Worm (Caenorhabditis elegans) whole organism, young adult: ENCODE measurements around the gene F36G9.13.

Experiments
- D2030.7 ChIP-seq: fragments of 200-800 bp; sonication (Bioruptor generic); IDR thresholded peaks from 2 replicates; pipeline ENCODE4 v1.3.6; 2022; ENCODE audit warnings: missing genetic modification reagents, missing genetic modification characterization, missing compliant biosample characterization
- F33H1.4 ChIP-seq: fragments of 200-800 bp; sonication (Bioruptor generic); IDR thresholded peaks from 2 replicates; pipeline ENCODE4 v1.3.6; 2022; ENCODE audit warnings: missing genetic modification reagents, missing genetic modification characterization, missing compliant biosample characterization
- F49E8.2 ChIP-seq: sonication (generic microtip); optimal IDR thresholded peaks from 3 replicates; lab custom pipeline; 2017; ENCODE audit warnings: missing genetic modification characterization, mild to moderate bottlenecking, missing compliant biosample characterization, antibody characterized with exemption, moderate library complexity; ENCODE audit not compliant: insufficient read depth
- Y56A3A.18 ChIP-seq: fragments of 200-800 bp; sonication (Bioruptor generic); IDR thresholded peaks from 2 replicates; pipeline ENCODE4 v1.3.6; 2022; ENCODE audit warnings: missing genetic modification reagents, missing genetic modification characterization, missing compliant biosample characterization
- Y79H2A.3 ChIP-seq: fragments of 200-800 bp; sonication (Bioruptor generic); conservative IDR thresholded peaks from 2 replicates; pipeline ENCODE4 v1.3.6; 2022; ENCODE audit warnings: missing genetic modification reagents, missing genetic modification characterization, missing compliant biosample characterization
- aptf-2 ChIP-seq: fragments of 200-800 bp; sonication (Bioruptor generic); conservative IDR thresholded peaks from 2 replicates; pipeline ENCODE4 v1.3.6; 2022; ENCODE audit warnings: missing genetic modification reagents, missing genetic modification characterization, missing compliant biosample characterization
- aptf-3 ChIP-seq: fragments of 200-800 bp; sonication (Bioruptor generic); IDR thresholded peaks from 2 replicates; pipeline ENCODE4 v1.3.6; 2022; ENCODE audit warnings: missing genetic modification characterization, missing compliant biosample characterization
- athp-1 ChIP-seq: sonication (generic microtip); optimal IDR thresholded peaks from 2 replicates; lab custom pipeline; 2017; ENCODE audit warnings: mild to moderate bottlenecking, missing genetic modification characterization, missing compliant biosample characterization
- attf-3 ChIP-seq: fragments of 200-800 bp; sonication (Bioruptor generic); conservative IDR thresholded peaks from 2 replicates; pipeline ENCODE4 v1.3.6; 2022; ENCODE audit warnings: missing genetic modification reagents, missing genetic modification characterization, missing compliant biosample characterization
- cebp-1 ChIP-seq, 2 experiments: fragments of 200-800 bp in 1 of 2; sonication (Bioruptor generic) in 1 of 2; sonication (generic microtip) in 1 of 2; IDR thresholded peaks in 1 of 2; optimal IDR thresholded peaks in 1 of 2; 2 replicates each; pipeline versions ENCODE4 v1.3.6 to Lab custom; 2017 to 2022; ENCODE audit warnings: missing compliant biosample characterization in 2 of 2, missing genetic modification characterization in 2 of 2, mild to moderate bottlenecking in 1 of 2, missing genetic modification reagents in 1 of 2, moderate library complexity in 1 of 2
- die-1 ChIP-seq: sonication (generic microtip); optimal IDR thresholded peaks from 2 replicates; lab custom pipeline; 2016; ENCODE audit warnings: missing genotype, mild to moderate bottlenecking, missing genetic modification characterization, missing compliant biosample characterization
- efl-1 ChIP-seq: fragments of 150-350 bp; optimal IDR thresholded peaks from 2 replicates; lab custom pipeline; 2014; ENCODE audit warnings: missing biosample characterization, missing genetic modification reagents, missing genetic modification characterization
- fkh-3 ChIP-seq: sonication (generic microtip); optimal IDR thresholded peaks from 2 replicates; lab custom pipeline; 2016; ENCODE audit warnings: mild to moderate bottlenecking, missing genetic modification characterization, missing compliant biosample characterization
- hsf-1 ChIP-seq: fragments of 200-800 bp; sonication (Bioruptor generic); IDR thresholded peaks from 2 replicates; pipeline ENCODE4 v1.3.6; 2022; ENCODE audit warnings: missing genetic modification reagents, missing genetic modification characterization, missing compliant biosample characterization
- lin-35 ChIP-seq, 3 experiments: fragments of 150-350 bp in 2 of 3; sonication (generic microtip) in 1 of 3; optimal IDR thresholded peaks; 2 replicates each; lab custom pipeline; 2014 to 2018; ENCODE audit warnings: missing biosample characterization in 3 of 3, missing genetic modification characterization in 3 of 3, missing genetic modification reagents in 3 of 3
- lin-54 ChIP-seq: fragments of 200-800 bp; sonication (Bioruptor generic); optimal IDR thresholded peaks from 2 replicates; lab custom pipeline; 2018; ENCODE audit warnings: mild to moderate bottlenecking, missing genetic modification characterization, missing compliant biosample characterization
- lir-1 ChIP-seq: fragments of 200-800 bp; sonication (Bioruptor generic); conservative IDR thresholded peaks from 2 replicates; pipeline ENCODE4 v1.3.6; 2022; ENCODE audit warnings: missing genetic modification reagents, missing genetic modification characterization, missing compliant biosample characterization
- madf-3 ChIP-seq: fragments of 200-800 bp; sonication (Bioruptor generic); IDR thresholded peaks from 2 replicates; pipeline ENCODE4 v1.3.6; 2022; ENCODE audit warnings: missing genetic modification reagents, missing genetic modification characterization, missing compliant biosample characterization
- madf-6 ChIP-seq: fragments of 200-800 bp; sonication (Bioruptor generic); IDR thresholded peaks from 2 replicates; pipeline ENCODE4 v1.3.6; 2022; ENCODE audit warnings: missing genetic modification reagents, missing genetic modification characterization, missing compliant biosample characterization
- madf-8 ChIP-seq: fragments of 200-800 bp; sonication (Bioruptor generic); conservative IDR thresholded peaks from 2 replicates; pipeline ENCODE4 v1.3.6; 2022; ENCODE audit warnings: missing genetic modification reagents, missing genetic modification characterization, missing compliant biosample characterization
- mcd-1 ChIP-seq: fragments of 200-800 bp; sonication (Bioruptor generic); IDR thresholded peaks from 2 replicates; pipeline ENCODE4 v1.3.6; 2022; ENCODE audit warnings: missing genetic modification reagents, missing genetic modification characterization, missing compliant biosample characterization
- mxl-1 ChIP-seq: sonication (generic microtip); optimal IDR thresholded peaks from 2 replicates; lab custom pipeline; 2016; ENCODE audit warnings: missing genetic modification characterization, missing compliant biosample characterization
- rcor-1 ChIP-seq: fragments of 200-800 bp; sonication (Bioruptor generic); IDR thresholded peaks from 2 replicates; pipeline ENCODE4 v1.3.6; 2022; ENCODE audit warnings: missing genetic modification reagents, missing genetic modification characterization, missing compliant biosample characterization
- snpc-3.4 ChIP-seq: sonication (generic microtip); optimal IDR thresholded peaks from 2 replicates; lab custom pipeline; 2017; ENCODE audit warnings: missing genetic modification characterization, mild to moderate bottlenecking, missing compliant biosample characterization, antibody characterized with exemption, moderate library complexity, missing genotype, missing genetic modification reagents
- unc-130 ChIP-seq: sonication (generic microtip); optimal IDR thresholded peaks from 2 replicates; lab custom pipeline; 2016; ENCODE audit warnings: missing genetic modification reagents, missing genetic modification characterization, missing compliant biosample characterization
- unc-62 ChIP-seq: fragments of 150-350 bp; optimal IDR thresholded peaks from 2 replicates; lab custom pipeline; 2014; ENCODE audit warnings: missing biosample characterization, missing genetic modification reagents, missing genetic modification characterization
- xnd-1 ChIP-seq: sonication (generic microtip); optimal IDR thresholded peaks from 2 replicates; lab custom pipeline; 2016; ENCODE audit warnings: missing genotype, missing genetic modification reagents, missing genetic modification characterization, missing compliant biosample characterization
- zfh-2 ChIP-seq: fragments of 200-800 bp; sonication (Bioruptor generic); conservative IDR thresholded peaks from 2 replicates; pipeline ENCODE4 v1.3.6; 2022; ENCODE audit warnings: missing genetic modification reagents, missing genetic modification characterization, missing compliant biosample characterization

The F36G9.13 gene

DNA sequence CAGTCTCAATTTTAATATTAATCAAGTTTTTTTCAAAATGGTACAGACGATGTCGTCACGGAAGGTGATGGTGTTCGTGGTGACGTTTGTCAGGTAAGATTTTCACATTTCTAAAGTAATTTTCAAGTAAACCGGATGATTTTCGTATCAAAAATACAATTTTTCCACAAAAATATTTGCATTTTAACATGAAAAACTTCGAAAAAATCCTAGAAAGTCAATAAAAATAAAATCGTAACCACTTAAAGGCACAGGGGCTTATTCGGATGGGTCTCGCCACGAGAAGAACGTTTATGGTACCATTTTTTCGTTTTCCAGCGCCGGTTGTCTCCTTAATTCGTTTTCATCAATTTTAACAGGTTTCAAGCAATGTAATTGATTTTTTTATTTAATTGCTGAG, 41.2 kb downstream of the F36G9.13 start, which contains the start of gene T10C6.6 (continued):
- peak; percentile 81 for TF ChIP-seq madf-6 (GFP tag; lab: Robert Waterston, UW)
- TF ChIP-seq mxl-1 (tag; lab: Kevin White, UChicago): no peak
- no peak for TF ChIP-seq attf-3 (GFP tag; lab: Robert Waterston, UW)
- TF ChIP-seq F49E8.2 (tag; lab: Kevin White, UChicago): peak; percentile 1
- no peak for TF ChIP-seq mcd-1
- no peak for TF ChIP-seq rcor-1 (GFP tag; lab: Robert Waterston, UW)
- TF ChIP-seq fkh-3 (tag; lab: Kevin White, UChicago): no peak
- TF ChIP-seq die-1 (tag; lab: Kevin White, UChicago): no peak
- TF ChIP-seq Y79H2A.3 (GFP tag; lab: Robert Waterston, UW): no peak
- TF ChIP-seq hsf-1: no peak
- TF ChIP-seq F33H1.4 (GFP tag; lab: Robert Waterston, UW): peak; percentile 84
- no peak for TF ChIP-seq unc-62 (GFP tag; lab: Kevin White, UChicago)
- no peak for TF ChIP-seq cebp-1 (GFP tag; IDR thresholded peaks at IDR 0.05; lab: Robert Waterston, UW)
- no peak for TF ChIP-seq cebp-1 (tag; optimal IDR thresholded peaks at IDR 0.05; lab: Kevin White, UChicago)

ce11 chrV:16024917-16025316, 41.8 kb downstream of the F36G9.13 start:
- peak; percentile 51 for TF ChIP-seq zfh-2 (GFP tag; lab: Robert Waterston, UW)
- TF ChIP-seq lin-35 (GFP tag; optimal IDR thresholded peaks at IDR 0.05; lab: Kevin White, UChicago): no peak
- TF ChIP-seq, all 124 proteins: peak for 1

- TF ChIP-seq lir-1 (GFP tag; lab: Robert Waterston, UW): no peak
- peak; percentile 92 for TF ChIP-seq aptf-2 (GFP tag; lab: Robert Waterston, UW)
- TF ChIP-seq, all 124 proteins: peak for 1
Measured at ce11 chrV:16029237-16029636, 46.1 kb downstream of the F36G9.13 start.

- TF ChIP-seq D2030.7: peak; percentile 18; the same call in 1 of the 2 replicates
- peak; percentile 98 for TF ChIP-seq aptf-3 (GFP tag; lab: Robert Waterston, UW)
- no peak for TF ChIP-seq rcor-1 (GFP tag; lab: Robert Waterston, UW)
- no peak for TF ChIP-seq lin-35 (GFP tag; optimal IDR thresholded peaks at IDR 0.05; lab: Kevin White, UChicago)
- 0 out of 2 replicates have a peak, but pooled peaks have one; percentile 10 for TF ChIP-seq lir-1 (GFP tag; lab: Robert Waterston, UW)
- TF ChIP-seq snpc-3.4 (tag; lab: Kevin White, UChicago): no peak
- peak; percentile 100 for TF ChIP-seq aptf-2 (GFP tag; lab: Robert Waterston, UW)
- no peak for TF ChIP-seq unc-130 (GFP tag; lab: Kevin White, UChicago)
- peak; percentile 87 for TF ChIP-seq madf-6 (GFP tag; lab: Robert Waterston, UW)
- TF ChIP-seq xnd-1 (tag; lab: Kevin White, UChicago): peak; percentile 7
- TF ChIP-seq madf-8 (GFP tag; lab: Robert Waterston, UW): peak; percentile 69
- peak; percentile 34 for TF ChIP-seq efl-1
- peak; percentile 39; the same call in 1 of the 2 replicates for TF ChIP-seq madf-3
Measured at ce11 chrV:16031571-16031970, 48.5 kb downstream of the F36G9.13 start, which contains the start of gene T10C6.7. T10C6.7 (minus strand) TSS chrV:16031713.

DNA sequence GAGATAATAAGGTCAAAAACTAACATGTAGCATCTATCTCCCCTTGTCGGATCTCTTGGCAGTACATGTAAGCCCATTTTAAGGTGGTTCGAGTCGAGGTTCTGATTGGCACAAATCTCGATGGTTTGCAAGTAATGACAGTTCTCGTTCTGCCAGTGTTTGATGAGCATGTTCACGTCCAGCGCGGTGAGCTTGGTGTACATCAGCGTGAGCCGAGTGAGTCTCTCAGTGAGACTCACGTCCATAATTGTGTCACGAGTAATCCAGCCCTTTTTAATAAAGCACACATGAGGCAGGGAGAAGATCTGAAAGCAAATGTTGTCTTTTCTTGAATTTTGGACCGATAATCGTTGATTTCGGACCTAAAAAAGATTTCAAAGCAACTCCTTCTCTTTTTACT, 49.7 kb downstream of the F36G9.13 start, which contains the start of gene T10C6.16:
Gene T10C6.16, minus strand, starts transcription at position 245 of the 400 bp plus-strand sequence.
- TF ChIP-seq Y56A3A.18 (GFP tag; lab: Robert Waterston, UW): no peak
- TF ChIP-seq fkh-3 (tag; lab: Kevin White, UChicago): no peak
- no peak for TF ChIP-seq athp-1 (tag; lab: Kevin White, UChicago)
- no peak for TF ChIP-seq lin-54 (GFP tag; lab: Kevin White, UChicago)
- no peak for TF ChIP-seq unc-62 (GFP tag; lab: Kevin White, UChicago)
